Fruit fly (Drosophila melanogaster) whole organism, prepupa: Measurements from ENCODE around the gene CG9682.
A peak's percentile ranks its signal among the peaks of the same experiment; 100 is the strongest.

ENCODE experiments used
- Blimp-1 ChIP-seq: fragments of 200-800 bp; sonication (Bioruptor generic); optimal IDR thresholded peaks from 3 replicates; lab custom pipeline; 2017; ENCODE audit warnings: missing biosample characterization, missing genetic modification characterization, mild to moderate bottlenecking, moderate library complexity, missing genetic modification reagents
- CG11762 ChIP-seq: fragments of 200-800 bp; sonication (Bioruptor generic); optimal IDR thresholded peaks from 3 replicates; lab custom pipeline; 2016; ENCODE audit warnings: missing biosample characterization, missing genetic modification characterization; ENCODE audit not compliant: insufficient read depth
- CG11902 ChIP-seq: fragments of 200-800 bp; sonication (Bioruptor generic); optimal IDR thresholded peaks from 3 replicates; lab custom pipeline; 2016; ENCODE audit warnings: missing biosample characterization, missing genetic modification characterization
- CG15336 ChIP-seq: fragments of 200-800 bp; sonication (Bioruptor generic); IDR thresholded peaks from 2 replicates; pipeline ENCODE4 v1.3.6; 2022; ENCODE audit warnings: missing biosample characterization, missing genetic modification characterization
- CG1621 ChIP-seq: fragments of 200-800 bp; sonication (Bioruptor generic); optimal IDR thresholded peaks from 3 replicates; lab custom pipeline; 2018; ENCODE audit warnings: missing biosample characterization, mild to moderate bottlenecking, missing genetic modification characterization
- CG3032 ChIP-seq: fragments of 200-800 bp; optimal IDR thresholded peaks from 2 replicates; lab custom pipeline; 2019; ENCODE audit warnings: missing biosample characterization, mild to moderate bottlenecking, missing genetic modification characterization, moderate library complexity
- CG31627 ChIP-seq: fragments of 200-800 bp; sonication (Bioruptor generic); optimal IDR thresholded peaks from 3 replicates; lab custom pipeline; 2016; ENCODE audit warnings: missing biosample characterization, missing genetic modification characterization
- CG32006 ChIP-seq: fragments of 200-800 bp; sonication (Bioruptor generic); optimal IDR thresholded peaks from 3 replicates; lab custom pipeline; 2017; ENCODE audit warnings: missing biosample characterization, mild to moderate bottlenecking, missing genetic modification characterization
- CG34406 ChIP-seq: fragments of 200-800 bp; sonication (Bioruptor generic); optimal IDR thresholded peaks from 3 replicates; lab custom pipeline; 2016; ENCODE audit warnings: missing biosample characterization, missing genetic modification characterization
- CG4318 ChIP-seq: fragments of 200-800 bp; sonication (Bioruptor generic); optimal IDR thresholded peaks from 3 replicates; lab custom pipeline; 2017; ENCODE audit warnings: missing biosample characterization, mild to moderate bottlenecking, missing genetic modification characterization
- CG6163 ChIP-seq: fragments of 200-800 bp; sonication (Bioruptor generic); IDR thresholded peaks from 3 replicates; pipeline ENCODE4 v1.3.6; 2022; ENCODE audit warnings: missing biosample characterization, missing genetic modification characterization
- CG6276 ChIP-seq: fragments of 200-800 bp; sonication (Bioruptor generic); optimal IDR thresholded peaks from 2 replicates; lab custom pipeline; 2017; ENCODE audit warnings: missing biosample characterization, mild to moderate bottlenecking, missing genetic modification characterization
- CG6792 ChIP-seq: fragments of 200-800 bp; sonication (Bioruptor generic); optimal IDR thresholded peaks from 3 replicates; lab custom pipeline; 2016; ENCODE audit warnings: missing biosample characterization, missing genetic modification characterization
- CG6808 ChIP-seq: fragments of 200-800 bp; sonication (Bioruptor generic); optimal IDR thresholded peaks from 3 replicates; lab custom pipeline; 2017; ENCODE audit warnings: missing biosample characterization, missing genetic modification characterization, mild to moderate bottlenecking, moderate library complexity, missing genetic modification reagents
- CG6854 ChIP-seq: fragments of 200-800 bp; sonication (Bioruptor generic); optimal IDR thresholded peaks from 2 replicates; lab custom pipeline; 2017; ENCODE audit warnings: missing biosample characterization, mild to moderate bottlenecking, missing genetic modification characterization
- CG7368 ChIP-seq: fragments of 200-800 bp; sonication (Bioruptor generic); optimal IDR thresholded peaks from 3 replicates; lab custom pipeline; 2016; ENCODE audit warnings: missing biosample characterization, missing genetic modification characterization
- CG8119 ChIP-seq: fragments of 200-800 bp; sonication (Bioruptor generic); IDR thresholded peaks from 3 replicates; pipeline ENCODE4 v1.3.6; 2022; ENCODE audit warnings: missing biosample characterization, missing genetic modification characterization
- CG8319 ChIP-seq: fragments of 200-800 bp; sonication (Bioruptor generic); optimal IDR thresholded peaks from 3 replicates; lab custom pipeline; 2016; ENCODE audit warnings: missing biosample characterization, missing genetic modification characterization
- CG8632 ChIP-seq: fragments of 200-800 bp; sonication (Bioruptor generic); optimal IDR thresholded peaks from 3 replicates; lab custom pipeline; 2016; ENCODE audit warnings: missing biosample characterization, missing genetic modification characterization
- Eip75B ChIP-seq: fragments of 200-800 bp; sonication (Bioruptor generic); optimal IDR thresholded peaks from 3 replicates; lab custom pipeline; 2016; ENCODE audit warnings: missing biosample characterization, missing genetic modification characterization
- Eip78C ChIP-seq: fragments of 200-800 bp; sonication (Bioruptor generic); peaks from one replicate; lab custom pipeline; 2016; ENCODE audit warnings: missing biosample characterization, missing genetic modification characterization
- Ets21C ChIP-seq: fragments of 200-800 bp; sonication (Bioruptor generic); optimal IDR thresholded peaks from 3 replicates; lab custom pipeline; 2016; ENCODE audit warnings: missing biosample characterization, missing genetic modification characterization
- Hr4 ChIP-seq: fragments of 200-800 bp; sonication (Bioruptor generic); optimal IDR thresholded peaks from 3 replicates; lab custom pipeline; 2016; ENCODE audit warnings: missing biosample characterization, missing genetic modification characterization
- Lpt ChIP-seq: fragments of 200-800 bp; sonication (Bioruptor generic); optimal IDR thresholded peaks from 3 replicates; lab custom pipeline; 2016; ENCODE audit warnings: missing biosample characterization, missing genetic modification characterization
- OdsH ChIP-seq: fragments of 200-800 bp; sonication (Bioruptor generic); optimal IDR thresholded peaks from 3 replicates; lab custom pipeline; 2016; ENCODE audit warnings: missing biosample characterization, missing genetic modification characterization
- Smox ChIP-seq: fragments of 200-800 bp; sonication (Bioruptor generic); optimal IDR thresholded peaks from 3 replicates; lab custom pipeline; 2016; ENCODE audit warnings: missing biosample characterization, missing genetic modification characterization
- Sox102F ChIP-seq: fragments of 200-800 bp; sonication (Bioruptor generic); optimal IDR thresholded peaks from 2 replicates; lab custom pipeline; 2016; ENCODE audit warnings: missing biosample characterization, mild to moderate bottlenecking, missing genetic modification characterization
- Sox14 ChIP-seq: fragments of 200-800 bp; sonication (Bioruptor generic); optimal IDR thresholded peaks from 3 replicates; lab custom pipeline; 2016; ENCODE audit warnings: missing biosample characterization, missing genetic modification characterization
- achi ChIP-seq: fragments of 200-800 bp; sonication (Bioruptor generic); optimal IDR thresholded peaks from 3 replicates; lab custom pipeline; 2016; ENCODE audit warnings: missing biosample characterization, missing genetic modification characterization
- acj6 ChIP-seq: fragments of 200-800 bp; sonication (Bioruptor generic); optimal IDR thresholded peaks from 3 replicates; lab custom pipeline; 2016; ENCODE audit warnings: missing biosample characterization, missing genetic modification characterization
- dac ChIP-seq: fragments of 200-800 bp; sonication (Bioruptor generic); optimal IDR thresholded peaks from 2 replicates; lab custom pipeline; 2017; ENCODE audit warnings: missing biosample characterization, mild to moderate bottlenecking, missing genetic modification characterization
- dsx ChIP-seq: fragments of 200-800 bp; optimal IDR thresholded peaks from 3 replicates; lab custom pipeline; 2019; ENCODE audit warnings: missing biosample characterization, mild to moderate bottlenecking, missing genetic modification characterization, moderate library complexity; ENCODE audit not compliant: poor library complexity, severe bottlenecking
- eg ChIP-seq: fragments of 200-800 bp; sonication (Bioruptor generic); IDR thresholded peaks from 3 replicates; pipeline ENCODE4 v1.3.6; 2022; ENCODE audit warnings: missing biosample characterization, missing genetic modification characterization
- fd59A ChIP-seq: fragments of 200-800 bp; sonication (Bioruptor generic); optimal IDR thresholded peaks from 2 replicates; lab custom pipeline; 2017; ENCODE audit warnings: missing biosample characterization, mild to moderate bottlenecking, missing genetic modification characterization, missing genetic modification reagents
- fkh ChIP-seq: fragments of 200-800 bp; sonication (Bioruptor generic); optimal IDR thresholded peaks from 3 replicates; lab custom pipeline; 2017; ENCODE audit warnings: missing biosample characterization, mild to moderate bottlenecking, missing genetic modification characterization, moderate library complexity
- net ChIP-seq: fragments of 200-800 bp; sonication (Bioruptor generic); optimal IDR thresholded peaks from 3 replicates; lab custom pipeline; 2016; ENCODE audit warnings: missing biosample characterization, missing genetic modification characterization
- pdm3 ChIP-seq: fragments of 200-800 bp; sonication (Bioruptor generic); optimal IDR thresholded peaks from 3 replicates; lab custom pipeline; 2016; ENCODE audit warnings: missing biosample characterization, missing genetic modification characterization
- ss ChIP-seq, 2 experiments: fragments of 200-800 bp; sonication (Bioruptor generic); optimal IDR thresholded peaks; 2 replicates in 1 of 2; 3 replicates in 1 of 2; lab custom pipeline; 2017 to 2018; ENCODE audit warnings: mild to moderate bottlenecking in 2 of 2, missing biosample characterization in 2 of 2, missing genetic modification characterization in 2 of 2, moderate library complexity in 1 of 2
- svp ChIP-seq: fragments of 200-800 bp; sonication (Bioruptor generic); peaks from one replicate; lab custom pipeline; 2016; ENCODE audit warnings: missing biosample characterization, missing genetic modification characterization
- vri ChIP-seq: fragments of 200-800 bp; sonication (Bioruptor generic); optimal IDR thresholded peaks from 3 replicates; lab custom pipeline; 2016; ENCODE audit warnings: missing biosample characterization, mild to moderate bottlenecking, missing genetic modification characterization

Gene CG9682

dm6 chr3R:30286347-30286746 lies 35.6 kb downstream of the CG9682 start (continued):
- no peak for TF ChIP-seq CG8119
- TF ChIP-seq Smox (GFP tag; lab: Kevin White, UChicago): no peak
- TF ChIP-seq fkh (GFP tag; lab: Kevin White, UChicago): no peak
- TF ChIP-seq CG6808 (GFP tag; lab: Kevin White, UChicago): peak; percentile 6
- no peak for TF ChIP-seq vri (GFP tag; lab: Kevin White, UChicago)
- TF ChIP-seq CG31627 (GFP tag; lab: Kevin White, UChicago): peak; percentile 6
- peak; percentile 30 for TF ChIP-seq pdm3 (GFP tag; lab: Kevin White, UChicago)
- peak; percentile 0 for TF ChIP-seq CG11762 (GFP tag; lab: Kevin White, UChicago)
- peak; percentile 14 for TF ChIP-seq achi (GFP tag; lab: Kevin White, UChicago)
- TF ChIP-seq Hr4 (GFP tag; lab: Kevin White, UChicago): peak; percentile 4
- TF ChIP-seq eg (GFP tag; lab: Robert Waterston, UW): no peak
- no peak for TF ChIP-seq CG8319 (GFP tag; lab: Kevin White, UChicago)
- TF ChIP-seq CG8632: no peak
- TF ChIP-seq CG1621 (tag; lab: Kevin White, UChicago): no peak
- TF ChIP-seq Eip75B: peak; percentile 27
- TF ChIP-seq dsx (GFP tag; lab: Kevin White, UChicago): peak; percentile 26
- no peak for TF ChIP-seq dac (GFP tag; lab: Kevin White, UChicago)
- TF ChIP-seq Lpt (GFP tag; lab: Kevin White, UChicago): no peak
- TF ChIP-seq CG6163 (GFP tag; lab: Robert Waterston, UW): 0 out of 3 replicates have a peak, but pooled peaks have one; percentile 6

DNA sequence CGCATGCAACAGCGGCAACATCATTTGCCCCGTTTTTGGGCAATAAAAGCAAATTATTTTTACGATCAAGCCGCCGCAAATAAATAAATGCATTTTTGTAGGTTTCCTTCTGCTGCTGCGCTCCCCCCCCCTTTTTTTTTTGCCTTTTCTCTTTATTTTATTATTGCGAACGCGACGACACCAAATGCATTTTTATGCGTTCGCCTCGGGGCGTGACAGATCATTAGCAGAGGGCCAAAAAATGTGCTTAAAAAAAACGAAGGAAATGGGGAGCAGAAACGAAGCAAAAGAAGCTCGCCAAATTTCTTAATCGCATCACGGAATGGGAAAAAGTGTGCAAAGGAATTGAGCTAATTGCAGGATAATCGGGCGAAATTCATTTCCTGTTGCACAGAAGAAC lies 36.7 kb downstream of the CG9682 start:
- TF ChIP-seq svp (GFP tag; lab: Kevin White, UChicago) (peak; percentile 62), acj6 (no peak), CG6854 (GFP tag; lab: Kevin White, UChicago) (peak; percentile 25)

DNA sequence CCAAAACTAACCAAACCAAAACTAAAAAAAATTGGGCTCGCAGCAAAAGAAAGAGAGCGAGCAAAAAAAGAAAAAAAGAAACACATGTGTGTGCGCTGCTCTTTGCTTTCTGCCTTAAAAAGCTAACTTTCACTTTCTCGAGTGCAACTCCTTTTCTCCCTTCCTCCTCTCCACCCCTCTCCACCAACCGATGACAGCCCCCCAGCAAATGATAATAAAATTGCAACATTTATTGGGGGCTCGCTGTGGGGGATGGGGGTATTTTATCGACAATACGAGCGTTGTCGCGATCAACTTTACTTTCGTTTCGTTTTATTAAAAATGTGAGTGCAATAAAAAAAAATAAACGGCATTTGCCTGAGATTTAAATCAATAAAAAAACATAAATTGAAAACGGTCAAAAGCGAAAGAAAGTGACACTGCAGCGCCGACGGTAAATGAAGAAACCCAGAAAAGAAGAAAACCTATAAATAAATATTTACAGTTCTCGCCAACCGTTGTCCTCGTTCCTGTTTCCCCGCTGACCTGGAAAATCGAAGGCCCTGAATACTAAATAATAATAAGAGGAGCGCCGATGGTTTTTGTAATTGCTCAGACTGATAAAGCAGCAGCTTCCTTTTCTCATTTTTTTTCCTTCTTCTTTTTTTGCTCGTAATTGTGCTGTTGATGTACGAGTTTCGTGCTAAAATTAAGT lies 37.8 kb downstream of the CG9682 start:
- peak; percentile 95 for TF ChIP-seq Blimp-1
- TF ChIP-seq ss (GFP tag; optimal IDR thresholded peaks at IDR 0.05; lab: Kevin White, UChicago): no peak
- TF ChIP-seq CG6163 (GFP tag; lab: Robert Waterston, UW): no peak
- TF ChIP-seq Sox102F: no peak
- no peak for TF ChIP-seq CG6808 (GFP tag; lab: Kevin White, UChicago)
- peak; percentile 67 for TF ChIP-seq Eip78C (GFP tag; lab: Kevin White, UChicago)
- TF ChIP-seq Ets21C: no peak
- TF ChIP-seq CG8632: no peak
- no peak for TF ChIP-seq CG6854 (GFP tag; lab: Kevin White, UChicago)
- no peak for TF ChIP-seq CG6792 (GFP tag; lab: Kevin White, UChicago)
- TF ChIP-seq CG34406 (GFP tag; lab: Kevin White, UChicago): no peak
- no peak for TF ChIP-seq CG11902 (GFP tag; lab: Kevin White, UChicago)
- no peak for TF ChIP-seq OdsH (GFP tag; lab: Kevin White, UChicago)
- TF ChIP-seq CG3032 (tag; lab: Kevin White, UChicago): no peak
- TF ChIP-seq Lpt (GFP tag; lab: Kevin White, UChicago): no peak
- TF ChIP-seq Eip75B: peak; percentile 19
- TF ChIP-seq eg (GFP tag; lab: Robert Waterston, UW): no peak
- no peak for TF ChIP-seq net (GFP tag; lab: Kevin White, UChicago)
- TF ChIP-seq svp (GFP tag; lab: Kevin White, UChicago): peak; percentile 66
- no peak for TF ChIP-seq CG7368 (GFP tag; lab: Kevin White, UChicago)
- no peak for TF ChIP-seq dsx (GFP tag; lab: Kevin White, UChicago)
- no peak for TF ChIP-seq CG15336 (GFP tag; lab: Robert Waterston, UW)
- TF ChIP-seq CG6276 (GFP tag; lab: Kevin White, UChicago): peak; percentile 7
- TF ChIP-seq dac (GFP tag; lab: Kevin White, UChicago): no peak
- TF ChIP-seq Smox (GFP tag; lab: Kevin White, UChicago): no peak
- TF ChIP-seq fd59A (GFP tag; lab: Kevin White, UChicago): no peak
- no peak for TF ChIP-seq CG4318 (GFP tag; lab: Kevin White, UChicago)
- TF ChIP-seq CG32006 (GFP tag; lab: Kevin White, UChicago): no peak
- no peak for TF ChIP-seq Sox14 (GFP tag; lab: Kevin White, UChicago)
